Worm (Caenorhabditis elegans): ENCODE measurements around the gene irld-25.
"Not testable (repeated sequence)": the region's sequence is repeated elsewhere in the genome, so short reads cannot be mapped to it uniquely, and the experiment has no call there.

- TF ChIP-seq R02D3.7, lin-39, gmeb-1 (tag; optimal IDR thresholded peaks at IDR 0.05): not testable (repeated sequence)
Observed at ce11 chrV:15211869-15212268, 9.6 kb upstream of the irld-25 start, which contains the start of gene sri-24.
